Worm (Caenorhabditis elegans) whole organism, early embryonic: Measurements from ENCODE around the gene ash-2.

Experiments
- B0310.2 ChIP-seq: sonication (generic microtip); optimal IDR thresholded peaks from 2 replicates; lab custom pipeline; 2016; ENCODE audit warnings: mild to moderate bottlenecking, missing genetic modification characterization, missing compliant biosample characterization
- F13C5.2 ChIP-seq: sonication (generic microtip); optimal IDR thresholded peaks from 2 replicates; lab custom pipeline; 2017; ENCODE audit warnings: mild to moderate bottlenecking, missing genetic modification characterization, inconsistent platforms, missing compliant biosample characterization
- aly-1 ChIP-seq: sonication (generic microtip); optimal IDR thresholded peaks from 2 replicates; lab custom pipeline; 2016; ENCODE audit warnings: missing genetic modification characterization, missing compliant biosample characterization
- ama-1 ChIP-seq: fragments of 150-350 bp; optimal IDR thresholded peaks from 2 replicates; lab custom pipeline; 2014
- ceh-36 ChIP-seq: sonication (generic microtip); optimal IDR thresholded peaks from 2 replicates; lab custom pipeline; 2016; ENCODE audit warnings: missing genetic modification characterization, inconsistent platforms, missing compliant biosample characterization
- flt-1 ChIP-seq: fragments of 200-800 bp; sonication (Bioruptor generic); IDR thresholded peaks from 2 replicates; pipeline ENCODE4 v1.3.6; 2022; ENCODE audit warnings: missing genetic modification characterization, missing compliant biosample characterization
- hmbx-1 ChIP-seq: sonication (generic microtip); optimal IDR thresholded peaks from 2 replicates; lab custom pipeline; 2016; ENCODE audit warnings: mild to moderate bottlenecking, missing genetic modification characterization, missing compliant biosample characterization
- hnd-1 ChIP-seq: sonication (generic microtip); optimal IDR thresholded peaks from 2 replicates; lab custom pipeline; 2016; ENCODE audit warnings: missing genetic modification characterization, missing compliant biosample characterization
- pes-1 ChIP-seq: fragments of 200-800 bp; sonication (Bioruptor generic); IDR thresholded peaks from 2 replicates; pipeline ENCODE4 v1.3.6; 2022; ENCODE audit warnings: missing genetic modification reagents, missing genetic modification characterization, missing compliant biosample characterization
- sea-1 ChIP-seq: fragments of 200-800 bp; sonication (Bioruptor generic); conservative IDR thresholded peaks from 2 replicates; pipeline ENCODE4 v1.3.6; 2022; ENCODE audit warnings: missing genetic modification characterization, missing compliant biosample characterization
- tbx-11 ChIP-seq: fragments of 200-800 bp; sonication (Bioruptor generic); IDR thresholded peaks from 2 replicates; pipeline ENCODE4 v1.3.6; 2022; ENCODE audit warnings: missing genetic modification characterization, missing compliant biosample characterization
- tbx-37 ChIP-seq: fragments of 200-800 bp; sonication (Bioruptor generic); conservative IDR thresholded peaks from 2 replicates; pipeline ENCODE4 v1.3.6; 2022; ENCODE audit warnings: missing genetic modification reagents, missing genetic modification characterization, missing compliant biosample characterization
- tra-4 ChIP-seq: sonication (generic microtip); optimal IDR thresholded peaks from 2 replicates; lab custom pipeline; 2017; ENCODE audit warnings: missing genetic modification characterization, missing compliant biosample characterization

- TF ChIP-seq ama-1 (lab: Kevin White, UChicago) = no peak
- TF ChIP-seq flt-1 = no peak
- no peak for TF ChIP-seq hmbx-1
- TF ChIP-seq pes-1 (GFP tag; lab: Robert Waterston, UW) = no peak
- no peak for TF ChIP-seq aly-1 (tag; lab: Kevin White, UChicago)
- TF ChIP-seq sea-1 (GFP tag; lab: Robert Waterston, UW) = no peak
- no peak for TF ChIP-seq F13C5.2 (tag; lab: Kevin White, UChicago)
- TF ChIP-seq tbx-37 (GFP tag; lab: Robert Waterston, UW) = no peak
- TF ChIP-seq ceh-36 (tag; lab: Kevin White, UChicago) = no peak
- no peak for TF ChIP-seq tbx-11 (GFP tag; lab: Robert Waterston, UW)
- no peak for TF ChIP-seq tra-4 (tag; lab: Kevin White, UChicago)
- no peak for TF ChIP-seq hnd-1 (tag; lab: Kevin White, UChicago)
- no peak for TF ChIP-seq B0310.2 (tag; lab: Kevin White, UChicago)
Observed at ce11 chrII:11962083-11962482, 17.6 kb upstream of the ash-2 start, which contains the start of the genes W03C9.1 and W03C9.2.
